Fruit fly (Drosophila melanogaster) whole organism, embryonic: ENCODE measurements around the gene Rpp14a.

Experiments
- Abd-B ChIP-seq: fragments of 200-800 bp; sonication (Bioruptor generic); optimal IDR thresholded peaks from 2 replicates; lab custom pipeline; 2018; ENCODE audit warnings: missing biosample characterization, mild to moderate bottlenecking, missing genetic modification characterization, moderate library complexity
- CG10543 ChIP-seq: fragments of 200-800 bp; sonication (Bioruptor generic); optimal IDR thresholded peaks from 3 replicates; lab custom pipeline; 2017; ENCODE audit warnings: missing biosample characterization, mild to moderate bottlenecking, missing genetic modification characterization, moderate library complexity
- CG10654 ChIP-seq: fragments of 200-800 bp; sonication (Bioruptor generic); optimal IDR thresholded peaks from 2 replicates; lab custom pipeline; 2016; ENCODE audit warnings: missing biosample characterization, missing genetic modification characterization
- CG12769 ChIP-seq: fragments of 200-800 bp; sonication (Bioruptor generic); optimal IDR thresholded peaks from 2 replicates; lab custom pipeline; 2019; ENCODE audit warnings: missing biosample characterization, mild to moderate bottlenecking, missing genetic modification characterization, moderate library complexity
- CG1602 ChIP-seq: fragments of 200-800 bp; sonication (Bioruptor generic); optimal IDR thresholded peaks from 3 replicates; lab custom pipeline; 2016; ENCODE audit warnings: missing biosample characterization, missing genetic modification characterization
- CG1792 ChIP-seq: fragments of 200-800 bp; sonication (Bioruptor generic); optimal IDR thresholded peaks from 2 replicates; lab custom pipeline; 2016; ENCODE audit warnings: missing biosample characterization, missing genetic modification characterization
- CG7357 ChIP-seq: fragments of 200-800 bp; sonication (Bioruptor generic); IDR thresholded peaks from 3 replicates; pipeline ENCODE4 v1.3.6; 2022; ENCODE audit warnings: missing biosample characterization, missing genetic modification characterization
- E2f1 ChIP-seq: fragments of 200-800 bp; sonication (Bioruptor generic); IDR thresholded peaks from 2 replicates; pipeline ENCODE4 v1.3.6; 2022; ENCODE audit warnings: missing biosample characterization, missing genetic modification characterization
- Hr78 ChIP-seq, 2 experiments: fragments of 200-800 bp in 1 of 2; fragments of >200 bp in 1 of 2; sonication (Bioruptor generic) in 1 of 2; optimal IDR thresholded peaks; 2 replicates each; lab custom pipeline; 2017 to 2019; ENCODE audit warnings: missing biosample characterization in 2 of 2, missing genetic modification characterization in 2 of 2, mild to moderate bottlenecking in 1 of 2, moderate library complexity in 1 of 2
- MTF-1 ChIP-seq: fragments of 200-800 bp; sonication (Bioruptor generic); optimal IDR thresholded peaks from 2 replicates; lab custom pipeline; 2018; ENCODE audit warnings: missing biosample characterization, mild to moderate bottlenecking, missing genetic modification characterization, borderline replicate concordance
- Mrtf ChIP-seq: fragments of 200-800 bp; sonication (Bioruptor generic); IDR thresholded peaks from 3 replicates; pipeline ENCODE4 v1.3.6; 2022; ENCODE audit warnings: missing biosample characterization, missing genetic modification characterization
- Sox102F ChIP-seq: fragments of 200-800 bp; sonication (Bioruptor generic); optimal IDR thresholded peaks from 2 replicates; lab custom pipeline; 2018; ENCODE audit warnings: missing biosample characterization, mild to moderate bottlenecking, missing genetic modification characterization, moderate library complexity
- bowl ChIP-seq: fragments of 200-800 bp; sonication (Bioruptor generic); IDR thresholded peaks from 2 replicates; pipeline ENCODE4 v1.3.6; 2022; ENCODE audit warnings: missing biosample characterization, missing genetic modification characterization
- cwo ChIP-seq: fragments of 200-800 bp; sonication (Bioruptor generic); optimal IDR thresholded peaks from 3 replicates; lab custom pipeline; 2017; ENCODE audit warnings: missing biosample characterization, missing genetic modification characterization, mild to moderate bottlenecking, moderate library complexity, missing genetic modification reagents
- exex ChIP-seq: fragments of 200-800 bp; sonication (Bioruptor generic); optimal IDR thresholded peaks from 4 replicates; lab custom pipeline; 2018; ENCODE audit warnings: missing biosample characterization, mild to moderate bottlenecking, missing genetic modification characterization, moderate library complexity
- gro ChIP-seq: fragments of 200-800 bp; sonication (Bioruptor generic); optimal IDR thresholded peaks from 2 replicates; lab custom pipeline; 2016; ENCODE audit warnings: missing biosample characterization, missing genetic modification characterization
- nau ChIP-seq: fragments of 200-800 bp; sonication (Bioruptor generic); optimal IDR thresholded peaks from 3 replicates; lab custom pipeline; 2017; ENCODE audit warnings: missing biosample characterization, mild to moderate bottlenecking, missing genetic modification characterization, missing genetic modification reagents
- sc ChIP-seq, 3 experiments: fragments of >200 bp in 2 of 3; fragments of 200-800 bp in 1 of 3; sonication (Bioruptor generic) in 1 of 3; optimal IDR thresholded peaks; 2 replicates in 2 of 3; 3 replicates in 1 of 3; lab custom pipeline; 2017; ENCODE audit warnings: mild to moderate bottlenecking in 1 of 3, missing biosample characterization in 1 of 3, missing genetic modification characterization in 1 of 3, missing genetic modification reagents in 1 of 3
- ssp ChIP-seq: fragments of 200-800 bp; sonication (Bioruptor generic); IDR thresholded peaks from 2 replicates; pipeline ENCODE4 v1.3.6; 2022; ENCODE audit warnings: missing biosample characterization, missing genetic modification characterization
- sug ChIP-seq: fragments of 200-800 bp; optimal IDR thresholded peaks from 2 replicates; lab custom pipeline; 2019; ENCODE audit warnings: missing biosample characterization, mild to moderate bottlenecking, missing genetic modification characterization, moderate library complexity
- tgo ChIP-seq: fragments of 200-800 bp; sonication (Bioruptor generic); IDR thresholded peaks from 3 replicates; pipeline ENCODE4 v1.3.6; 2022; ENCODE audit warnings: missing biosample characterization, missing genetic modification characterization

Rpp14a gene

dm6 chr3R:30106562-30106961 lies 49.9 kb downstream of the Rpp14a start (continued):
- TF ChIP-seq sug (peak; percentile 87), gro (GFP tag; lab: Kevin White, UChicago) (no peak), Sox102F (GFP tag; lab: Kevin White, UChicago) (no peak), cwo (GFP tag; lab: Kevin White, UChicago) (peak; percentile 47), CG10543 (GFP tag; lab: Kevin White, UChicago) (peak; percentile 37), exex (peak; percentile 92), tgo (GFP tag; lab: Robert Waterston, UW) (no peak), CG10654 (GFP tag; lab: Kevin White, UChicago) (no peak), CG12769 (peak; percentile 82), Hr78 (GFP tag; optimal IDR thresholded peaks at IDR 0.05; lab: Kevin White, UChicago) (peak in 1 of 2 experiments; percentile 41)

- TF ChIP-seq E2f1 (GFP tag; lab: Robert Waterston, UW) (no peak), CG7357 (GFP tag; lab: Robert Waterston, UW) (no peak), CG1792 (GFP tag; lab: Kevin White, UChicago) (no peak), Abd-B (GFP tag; lab: Kevin White, UChicago) (no peak), CG1602 (GFP tag; lab: Kevin White, UChicago) (no peak), nau (GFP tag; lab: Kevin White, UChicago) (no peak), Mrtf (no peak), ssp (GFP tag; lab: Robert Waterston, UW) (no peak), sc (optimal IDR thresholded peaks at IDR 0.05; lab: Kevin White, UChicago) (no peak), sc (GFP tag; optimal IDR thresholded peaks at IDR 0.05; lab: Kevin White, UChicago) (no peak), MTF-1 (no peak), bowl (GFP tag; lab: Robert Waterston, UW) (no peak)
- TF ChIP-seq, all 482 proteins: peak for 0
Measured at dm6 chr3R:30107718-30108117, 51.1 kb downstream of the Rpp14a start.
